Fruit fly (Drosophila melanogaster) Kc167 (cell line): Measurements from ENCODE around the gene Calr.

ENCODE experiments used
- Sin3A ChIP-seq: fragments of >200 bp; optimal IDR thresholded peaks from 2 replicates; lab custom pipeline; 2018; ENCODE audit warnings: missing external identifiers
- h ChIP-seq: fragments of >200 bp; optimal IDR thresholded peaks from 3 replicates; lab custom pipeline; 2018; ENCODE audit warnings: missing external identifiers
- insv ChIP-seq: fragments of >200 bp; optimal IDR thresholded peaks from 3 replicates; lab custom pipeline; 2018; ENCODE audit warnings: missing external identifiers
- psq ChIP-seq: fragments of >200 bp; optimal IDR thresholded peaks from 2 replicates; lab custom pipeline; 2017; ENCODE audit warnings: missing external identifiers

dm6 chr3R:9646104-9646707 lies 15.6 kb upstream of the Calr start, which contains the start of gene Fst:
- TF ChIP-seq psq (lab: Kevin White, UChicago) (no peak), insv (lab: Kevin White, UChicago) (no peak), h (no peak), Sin3A (lab: Kevin White, UChicago) (no peak)
